Fruit fly (Drosophila melanogaster) whole organism, adult: ENCODE results near the gene Eig71Eb.

Experiments
- CG14711 ChIP-seq: fragments of 200-800 bp; sonication (Bioruptor generic); optimal IDR thresholded peaks from 2 replicates; lab custom pipeline; 2018; ENCODE audit warnings: missing biosample characterization, mild to moderate bottlenecking, missing genetic modification characterization, moderate library complexity
- CG7101 ChIP-seq: fragments of 200-800 bp; sonication (Bioruptor generic); optimal IDR thresholded peaks from 2 replicates; lab custom pipeline; 2018; ENCODE audit warnings: missing biosample characterization, mild to moderate bottlenecking, missing genetic modification characterization, moderate library complexity
- Crg-1 ChIP-seq: fragments of 200-800 bp; sonication (Bioruptor generic); optimal IDR thresholded peaks from 2 replicates; lab custom pipeline; 2016; ENCODE audit warnings: missing biosample characterization, missing genetic modification characterization

dm6 chr3L:15636359-15636758 is 13.4 kb upstream of the Eig71Eb start:
- TF ChIP-seq Crg-1 (GFP tag; lab: Kevin White, UChicago) (no peak), CG14711 (tag; lab: Kevin White, UChicago) (no peak), CG7101 (tag; lab: Kevin White, UChicago) (no peak)
